Worm (Caenorhabditis elegans) whole organism, L2 larva: ENCODE measurements around the gene srlf-15.

Experiments used
- ZK546.5 ChIP-seq: sonication (generic microtip); optimal IDR thresholded peaks from 2 replicates; lab custom pipeline; 2017; ENCODE audit warnings: missing biosample characterization, missing genetic modification characterization
- ama-1 ChIP-seq: fragments of 150-350 bp; optimal IDR thresholded peaks from 2 replicates; lab custom pipeline; 2018; ENCODE audit warnings: inconsistent platforms
- blmp-1 ChIP-seq: sonication (generic microtip); optimal IDR thresholded peaks from 2 replicates; lab custom pipeline; 2017; ENCODE audit warnings: missing genetic modification characterization, mild to moderate bottlenecking, missing compliant biosample characterization, antibody characterized with exemption, moderate library complexity; ENCODE audit not compliant: insufficient read depth
- egl-27 ChIP-seq: sonication (generic microtip); optimal IDR thresholded peaks from 3 replicates; lab custom pipeline; 2017; ENCODE audit warnings: missing biosample characterization, missing genetic modification reagents, missing genetic modification characterization
- fos-1 ChIP-seq: fragments of 150-350 bp; optimal IDR thresholded peaks from 2 replicates; lab custom pipeline; 2014; ENCODE audit warnings: missing biosample characterization, missing genetic modification characterization
- lin-39 ChIP-seq: fragments of 150-350 bp; optimal IDR thresholded peaks from 2 replicates; lab custom pipeline; 2014; ENCODE audit warnings: missing biosample characterization, missing genetic modification reagents, missing genetic modification characterization
- mab-5 ChIP-seq: fragments of 150-350 bp; optimal IDR thresholded peaks from 2 replicates; lab custom pipeline; 2014; ENCODE audit warnings: missing biosample characterization, missing genetic modification characterization
- mbf-1 ChIP-seq: sonication (generic microtip); optimal IDR thresholded peaks from 2 replicates; lab custom pipeline; 2017; ENCODE audit warnings: missing biosample characterization, missing genetic modification characterization
- nhr-10 ChIP-seq: sonication (generic microtip); optimal IDR thresholded peaks from 2 replicates; lab custom pipeline; 2017; ENCODE audit warnings: missing biosample characterization, missing genetic modification characterization
- nhr-11 ChIP-seq: fragments of 150-350 bp; optimal IDR thresholded peaks from 2 replicates; lab custom pipeline; 2014; ENCODE audit warnings: missing biosample characterization, missing genetic modification characterization
- nhr-12 ChIP-seq: fragments of 150-350 bp; optimal IDR thresholded peaks from 2 replicates; lab custom pipeline; 2014; ENCODE audit warnings: missing biosample characterization, missing genetic modification characterization
- sem-4 ChIP-seq: fragments of 150-350 bp; optimal IDR thresholded peaks from 2 replicates; lab custom pipeline; 2014; ENCODE audit warnings: missing biosample characterization, missing genetic modification reagents, missing genetic modification characterization
- unc-39 ChIP-seq: fragments of 150-350 bp; optimal IDR thresholded peaks from 2 replicates; lab custom pipeline; 2014; ENCODE audit warnings: missing biosample characterization, missing genetic modification characterization
- unc-55 ChIP-seq: fragments of 150-350 bp; sonication (generic microtip); optimal IDR thresholded peaks from 3 replicates; lab custom pipeline; 2014; ENCODE audit warnings: missing biosample characterization, missing genetic modification reagents, missing genetic modification characterization

ce11 chrII:11088137-11088536 lies 52.3 kb downstream of the srlf-15 start:
- TF ChIP-seq unc-39 (no peak), mab-5 (tag; lab: Kevin White, UChicago) (no peak), unc-55 (no peak), nhr-12 (tag; lab: Kevin White, UChicago) (no peak), egl-27 (tag; lab: Kevin White, UChicago) (no peak), nhr-11 (tag; lab: Kevin White, UChicago) (no peak), blmp-1 (tag; lab: Kevin White, UChicago) (no peak), fos-1 (no peak), nhr-10 (tag; lab: Kevin White, UChicago) (no peak), sem-4 (tag; lab: Kevin White, UChicago) (no peak), ama-1 (lab: Kevin White, UChicago) (no peak), lin-39 (tag; lab: Kevin White, UChicago) (no peak), mbf-1 (tag; lab: Kevin White, UChicago) (no peak), ZK546.5 (tag; lab: Kevin White, UChicago) (no peak)
